Worm (Caenorhabditis elegans): ENCODE measurements around the gene ras-1.

Gene ras-1

DNA sequence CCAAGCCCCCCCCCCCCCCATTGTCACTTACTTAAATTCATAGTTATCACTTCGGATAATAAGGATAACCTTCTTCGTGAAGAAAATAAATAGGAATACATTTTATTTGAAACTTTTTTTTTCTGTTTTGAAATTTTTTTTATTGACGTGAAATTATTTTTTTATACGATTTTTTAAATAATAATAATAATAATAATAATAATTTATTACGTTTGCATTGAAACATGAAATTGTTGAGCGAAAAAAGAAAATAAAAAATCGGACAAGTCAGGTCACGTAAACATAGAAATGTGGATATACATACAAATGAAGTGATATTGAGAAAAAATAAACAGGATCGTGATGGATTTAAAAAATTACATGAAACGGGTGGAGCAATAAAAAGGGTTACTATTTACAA is 42.4 kb downstream of the ras-1 start, which contains the start of gene C50E10.2:
Gene C50E10.2 (minus strand): TSS at position 101 of the 400 bp plus-strand sequence.
- TF ChIP-seq ham-2 (GFP tag; optimal IDR thresholded peaks at IDR 0.05): no peak
- TF ChIP-seq bed-3 (GFP tag; optimal IDR thresholded peaks at IDR 0.05): no peak
- no peak for TF ChIP-seq ceh-83 (GFP tag; optimal IDR thresholded peaks at IDR 0.05)
- TF ChIP-seq mls-2 (tag; optimal IDR thresholded peaks at IDR 0.05): no peak

DNA sequence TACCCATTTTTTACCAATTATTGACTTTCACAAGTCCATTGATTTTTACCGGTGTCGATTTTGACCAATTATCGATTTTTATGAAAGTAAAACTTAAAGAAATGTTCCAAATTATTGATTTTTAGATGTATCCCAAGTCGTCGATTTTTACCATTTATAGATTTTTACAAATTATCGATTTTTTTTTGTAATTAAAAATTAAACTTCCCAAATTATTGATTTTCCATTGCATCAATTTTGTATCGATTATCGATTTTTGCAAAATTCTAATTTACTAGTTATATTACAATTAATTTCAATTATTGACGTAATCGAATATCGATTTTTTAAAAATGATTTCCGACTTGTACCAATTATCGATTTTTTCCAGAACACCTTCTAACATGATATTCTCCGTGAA is 48.9 kb downstream of the ras-1 start, which contains the start of gene sre-50:
Gene sre-50 (plus strand): TSS at position 384 of the 400 bp plus-strand sequence.
- TF ChIP-seq nhr-2 (tag; optimal IDR thresholded peaks at IDR 0.05): no peak
- no peak for TF ChIP-seq nhr-237 (tag; optimal IDR thresholded peaks at IDR 0.05)
- TF ChIP-seq unc-62 (GFP tag; optimal IDR thresholded peaks at IDR 0.05): no peak
- no peak for TF ChIP-seq ztf-11 (tag; optimal IDR thresholded peaks at IDR 0.05)
- no peak for TF ChIP-seq elt-1 (tag; optimal IDR thresholded peaks at IDR 0.05; ENCODE audit: borderline replicate concordance, insufficient read depth)
- TF ChIP-seq unc-39 (tag; optimal IDR thresholded peaks at IDR 0.05): no peak
- no peak for TF ChIP-seq M03D4.4 (tag; optimal IDR thresholded peaks at IDR 0.05)
- TF ChIP-seq nhr-76 (tag; optimal IDR thresholded peaks at IDR 0.05): no peak
- TF ChIP-seq ces-1 (GFP tag; optimal IDR thresholded peaks at IDR 0.05): no peak
- TF ChIP-seq hlh-1 (tag; optimal IDR thresholded peaks at IDR 0.05): no peak
- TF ChIP-seq ham-2 (GFP tag; optimal IDR thresholded peaks at IDR 0.05): no peak
- TF ChIP-seq ceh-83 (GFP tag; optimal IDR thresholded peaks at IDR 0.05): no peak
- no peak for TF ChIP-seq sem-2 (GFP tag; optimal IDR thresholded peaks at IDR 0.05)
- TF ChIP-seq cnd-1 (tag; optimal IDR thresholded peaks at IDR 0.05): no peak
- no peak for TF ChIP-seq lin-32 (GFP tag; optimal IDR thresholded peaks at IDR 0.05)
- no peak for TF ChIP-seq pha-4 (tag; optimal IDR thresholded peaks at IDR 0.05)
- TF ChIP-seq unc-120 (tag; optimal IDR thresholded peaks at IDR 0.05; ENCODE audit: poor library complexity, severe bottlenecking): no peak
- no peak for TF ChIP-seq bed-3 (GFP tag; optimal IDR thresholded peaks at IDR 0.05)
- no peak for TF ChIP-seq zip-8 (tag; optimal IDR thresholded peaks at IDR 0.05)

DNA sequence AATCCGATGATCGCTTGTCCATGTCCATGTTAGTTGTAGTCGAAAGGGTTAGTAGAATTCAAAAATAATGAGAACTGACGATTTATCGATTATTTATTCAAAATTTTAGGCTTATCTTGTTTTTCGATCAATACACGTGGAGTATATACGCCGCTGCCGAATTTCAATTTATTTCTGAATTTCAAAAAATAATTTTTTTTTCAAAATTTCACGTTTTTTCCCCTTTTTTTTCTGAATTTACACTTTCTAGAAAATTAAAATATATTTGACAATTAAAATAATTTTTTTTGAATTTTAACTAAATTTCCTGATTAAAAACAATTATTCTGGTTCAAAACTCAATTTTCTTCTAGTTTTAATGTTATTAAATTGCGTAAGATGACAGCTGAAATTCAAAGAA is 49.7 kb downstream of the ras-1 start, which contains the start of gene C50E10.1:
Gene C50E10.1 (minus strand): TSS at position 101 of the 400 bp plus-strand sequence.
- TF ChIP-seq zip-8 (tag; optimal IDR thresholded peaks at IDR 0.05) (no peak), hlh-1 (tag; optimal IDR thresholded peaks at IDR 0.05) (no peak), unc-120 (tag; optimal IDR thresholded peaks at IDR 0.05; ENCODE audit: poor library complexity, severe bottlenecking) (no peak), elt-1 (tag; optimal IDR thresholded peaks at IDR 0.05; ENCODE audit: borderline replicate concordance, insufficient read depth) (no peak), pha-4 (tag; optimal IDR thresholded peaks at IDR 0.05) (no peak), ceh-39 (tag; optimal IDR thresholded peaks at IDR 0.05) (no peak), nhr-28 (tag; optimal IDR thresholded peaks at IDR 0.05) (no peak), nhr-237 (tag; optimal IDR thresholded peaks at IDR 0.05) (no peak), ham-2 (GFP tag; optimal IDR thresholded peaks at IDR 0.05) (no peak), ceh-83 (GFP tag; optimal IDR thresholded peaks at IDR 0.05) (no peak), nhr-12 (tag; optimal IDR thresholded peaks at IDR 0.05) (no peak), unc-39 (tag; optimal IDR thresholded peaks at IDR 0.05) (no peak), ces-1 (GFP tag; optimal IDR thresholded peaks at IDR 0.05) (no peak), sptf-1 (tag; optimal IDR thresholded peaks at IDR 0.05) (no peak)

DNA sequence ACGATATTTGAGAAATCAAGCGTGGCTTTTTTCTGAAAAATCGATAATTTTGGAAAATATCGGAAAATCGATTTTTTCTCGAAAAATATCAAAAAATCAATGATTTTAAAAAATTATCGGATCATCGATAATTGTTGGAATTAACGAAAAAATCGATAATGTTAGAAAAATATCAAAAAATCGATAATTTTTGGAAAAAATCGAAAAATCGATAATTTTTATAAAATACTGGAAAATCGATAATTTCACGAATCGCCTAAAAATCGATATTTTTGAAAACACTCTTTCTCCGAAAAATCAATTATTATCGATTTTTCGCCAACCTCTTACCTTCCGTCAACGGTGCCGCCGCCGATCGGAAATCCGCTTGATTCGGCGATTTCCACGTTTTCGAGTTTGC is 50.8 kb downstream of the ras-1 start:
- no peak for TF ChIP-seq pha-4 (tag; optimal IDR thresholded peaks at IDR 0.05)
- TF ChIP-seq lin-32 (GFP tag; optimal IDR thresholded peaks at IDR 0.05): no peak
- no peak for TF ChIP-seq cnd-1 (tag; optimal IDR thresholded peaks at IDR 0.05)
- no peak for TF ChIP-seq nhr-28 (tag; optimal IDR thresholded peaks at IDR 0.05)
- TF ChIP-seq unc-39 (tag; optimal IDR thresholded peaks at IDR 0.05): no peak
- no peak for TF ChIP-seq nhr-76 (tag; optimal IDR thresholded peaks at IDR 0.05)
- TF ChIP-seq hlh-1 (tag; optimal IDR thresholded peaks at IDR 0.05): no peak
- TF ChIP-seq nhr-237 (tag; optimal IDR thresholded peaks at IDR 0.05): no peak
- TF ChIP-seq ham-2 (GFP tag; optimal IDR thresholded peaks at IDR 0.05): no peak
- TF ChIP-seq ztf-11 (tag; optimal IDR thresholded peaks at IDR 0.05): no peak
- no peak for TF ChIP-seq drap-1 (GFP tag; optimal IDR thresholded peaks at IDR 0.05)
- TF ChIP-seq zip-8 (tag; optimal IDR thresholded peaks at IDR 0.05): no peak
- TF ChIP-seq blmp-1 (tag; optimal IDR thresholded peaks at IDR 0.05): no peak
- no peak for TF ChIP-seq unc-62 (GFP tag; optimal IDR thresholded peaks at IDR 0.05)
- no peak for TF ChIP-seq nhr-12 (tag; optimal IDR thresholded peaks at IDR 0.05)
- no peak for TF ChIP-seq sptf-1 (tag; optimal IDR thresholded peaks at IDR 0.05)
- no peak for TF ChIP-seq bed-3 (GFP tag; optimal IDR thresholded peaks at IDR 0.05)
- no peak for TF ChIP-seq ces-1 (GFP tag; optimal IDR thresholded peaks at IDR 0.05)
- TF ChIP-seq ceh-83 (GFP tag; optimal IDR thresholded peaks at IDR 0.05): no peak
- TF ChIP-seq mep-1 (tag; optimal IDR thresholded peaks at IDR 0.05): no peak

DNA sequence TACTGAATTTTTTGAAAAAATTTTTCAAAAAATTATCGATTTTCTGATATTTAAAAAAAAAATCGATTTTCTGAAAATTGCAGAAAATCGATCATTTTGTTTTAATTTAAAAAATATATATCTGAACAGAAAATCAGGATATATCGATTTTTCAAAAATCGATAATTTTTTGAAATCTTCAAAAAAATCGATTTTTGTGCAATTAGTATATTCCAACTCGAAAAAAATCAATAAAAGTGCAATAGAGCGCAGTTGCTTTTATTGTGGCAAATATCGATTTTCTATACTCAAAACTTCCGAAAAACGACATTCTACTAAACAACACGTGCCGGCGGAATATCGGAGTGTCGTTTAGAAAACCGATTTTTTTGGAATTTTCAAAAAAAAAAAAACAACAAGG is 51.4 kb downstream of the ras-1 start:
- no peak for TF ChIP-seq lin-32 (GFP tag; optimal IDR thresholded peaks at IDR 0.05)
- TF ChIP-seq nhr-2 (tag; optimal IDR thresholded peaks at IDR 0.05): no peak
- no peak for TF ChIP-seq zip-8 (tag; optimal IDR thresholded peaks at IDR 0.05)
- no peak for TF ChIP-seq mep-1 (tag; optimal IDR thresholded peaks at IDR 0.05)
- TF ChIP-seq elt-1 (tag; optimal IDR thresholded peaks at IDR 0.05; ENCODE audit: borderline replicate concordance, insufficient read depth): no peak
- no peak for TF ChIP-seq ceh-43 (GFP tag; optimal IDR thresholded peaks at IDR 0.05)
- TF ChIP-seq blmp-1 (tag; optimal IDR thresholded peaks at IDR 0.05): no peak
- TF ChIP-seq ceh-83 (GFP tag; optimal IDR thresholded peaks at IDR 0.05): no peak
- TF ChIP-seq M03D4.4 (tag; optimal IDR thresholded peaks at IDR 0.05): no peak
